Fruit fly (Drosophila melanogaster) Kc167 (cell line): ENCODE data around the gene CG7506.

Source experiments
- Myc ChIP-seq: fragments of >200 bp; optimal IDR thresholded peaks from 2 replicates; lab custom pipeline; 2017; ENCODE audit warnings: missing external identifiers
- Sin3A ChIP-seq: fragments of >200 bp; optimal IDR thresholded peaks from 2 replicates; lab custom pipeline; 2018; ENCODE audit warnings: missing external identifiers
- h ChIP-seq: fragments of >200 bp; optimal IDR thresholded peaks from 3 replicates; lab custom pipeline; 2018; ENCODE audit warnings: missing external identifiers
- insv ChIP-seq: fragments of >200 bp; optimal IDR thresholded peaks from 3 replicates; lab custom pipeline; 2018; ENCODE audit warnings: missing external identifiers
- psq ChIP-seq: fragments of >200 bp; optimal IDR thresholded peaks from 2 replicates; lab custom pipeline; 2017; ENCODE audit warnings: missing external identifiers
- ttk ChIP-seq: sonication (Bioruptor generic); optimal IDR thresholded peaks from 2 replicates; lab custom pipeline; 2017; ENCODE audit warnings: missing external identifiers

CG7506 gene

dm6 chr3L:7641467-7641866 is at the start of gene CG7506:
CG7506 (minus strand) TSS chr3L:7641648.
- TF ChIP-seq Myc (lab: Kevin White, UChicago) (no peak), h (lab: Kevin White, UChicago) (no peak), Sin3A (lab: Kevin White, UChicago) (no peak), ttk (lab: Kevin White, UChicago) (no peak), psq (lab: Kevin White, UChicago) (no peak), insv (no peak)

- TF ChIP-seq insv (no peak), psq (lab: Kevin White, UChicago) (no peak), Myc (lab: Kevin White, UChicago) (no peak), h (lab: Kevin White, UChicago) (no peak), Sin3A (lab: Kevin White, UChicago) (no peak), ttk (lab: Kevin White, UChicago) (no peak)
Measured at dm6 chr3L:7654048-7654961, 12.9 kb upstream of the CG7506 start, which contains the start of gene CG7492. CG7492 (minus strand) TSS chr3L:7654752.

dm6 chr3L:7650968-7651367 is 9.5 kb upstream of the CG7506 start, which contains the start of gene PGRP-SD:
PGRP-SD (plus strand) TSS chr3L:7651180.
- TF ChIP-seq ttk (lab: Kevin White, UChicago) (no peak), psq (lab: Kevin White, UChicago) (no peak), Myc (lab: Kevin White, UChicago) (no peak), insv (no peak), Sin3A (lab: Kevin White, UChicago) (no peak), h (lab: Kevin White, UChicago) (no peak)

dm6 chr3L:7650248-7650647 is 8.8 kb upstream of the CG7506 start, which contains the start of gene CG32373:
CG32373 (plus strand) TSS chr3L:7650548.
- no peak for TF ChIP-seq Sin3A (lab: Kevin White, UChicago)

- TF ChIP-seq Myc (lab: Kevin White, UChicago) (no peak), h (lab: Kevin White, UChicago) (no peak), ttk (lab: Kevin White, UChicago) (no peak), Sin3A (lab: Kevin White, UChicago) (no peak), insv (no peak), psq (lab: Kevin White, UChicago) (no peak)
Measured at dm6 chr3L:7643562-7643961, 2.1 kb upstream of the CG7506 start.

- TF ChIP-seq Myc (lab: Kevin White, UChicago) (no peak), Sin3A (lab: Kevin White, UChicago) (no peak), psq (lab: Kevin White, UChicago) (no peak), insv (no peak), ttk (lab: Kevin White, UChicago) (no peak), h (lab: Kevin White, UChicago) (no peak)
Measured at dm6 chr3L:7640297-7640696, 1.2 kb downstream of the CG7506 start, which contains the start of gene Urm1. Urm1 (minus strand) TSS chr3L:7640446.

dm6 chr3L:7639533-7639932 is 1.9 kb downstream of the CG7506 start:
- no peak for TF ChIP-seq h (lab: Kevin White, UChicago)
- no peak for TF ChIP-seq psq (lab: Kevin White, UChicago)
- TF ChIP-seq Sin3A (lab: Kevin White, UChicago): no peak
- no peak for TF ChIP-seq ttk (lab: Kevin White, UChicago)
- TF ChIP-seq Myc (lab: Kevin White, UChicago): no peak
- TF ChIP-seq insv: no peak

dm6 chr3L:7634743-7635469 is 6.5 kb downstream of the CG7506 start:
- no peak for TF ChIP-seq psq (lab: Kevin White, UChicago)
- TF ChIP-seq Myc (lab: Kevin White, UChicago): no peak
- no peak for TF ChIP-seq h (lab: Kevin White, UChicago)
- TF ChIP-seq ttk (lab: Kevin White, UChicago): no peak
- TF ChIP-seq insv: no peak
- no peak for TF ChIP-seq Sin3A (lab: Kevin White, UChicago)

dm6 chr3L:7633619-7634018 is 7.8 kb downstream of the CG7506 start:
- TF ChIP-seq insv (no peak), h (lab: Kevin White, UChicago) (no peak), Sin3A (lab: Kevin White, UChicago) (no peak), psq (lab: Kevin White, UChicago) (no peak)

- TF ChIP-seq ttk (lab: Kevin White, UChicago) (no peak), Sin3A (lab: Kevin White, UChicago) (no peak), insv (no peak), psq (lab: Kevin White, UChicago) (no peak), h (lab: Kevin White, UChicago) (no peak), Myc (lab: Kevin White, UChicago) (no peak)
Measured at dm6 chr3L:7632540-7633263, 8.7 kb downstream of the CG7506 start.

dm6 chr3L:7630047-7630446 is 11.4 kb downstream of the CG7506 start:
- TF ChIP-seq insv (no peak), psq (lab: Kevin White, UChicago) (no peak), ttk (lab: Kevin White, UChicago) (no peak), Myc (lab: Kevin White, UChicago) (no peak), Sin3A (lab: Kevin White, UChicago) (no peak), h (lab: Kevin White, UChicago) (no peak)
